Fruit fly (Drosophila melanogaster): Measurements from ENCODE around the gene Oatp30B.

Oatp30B gene

DNA sequence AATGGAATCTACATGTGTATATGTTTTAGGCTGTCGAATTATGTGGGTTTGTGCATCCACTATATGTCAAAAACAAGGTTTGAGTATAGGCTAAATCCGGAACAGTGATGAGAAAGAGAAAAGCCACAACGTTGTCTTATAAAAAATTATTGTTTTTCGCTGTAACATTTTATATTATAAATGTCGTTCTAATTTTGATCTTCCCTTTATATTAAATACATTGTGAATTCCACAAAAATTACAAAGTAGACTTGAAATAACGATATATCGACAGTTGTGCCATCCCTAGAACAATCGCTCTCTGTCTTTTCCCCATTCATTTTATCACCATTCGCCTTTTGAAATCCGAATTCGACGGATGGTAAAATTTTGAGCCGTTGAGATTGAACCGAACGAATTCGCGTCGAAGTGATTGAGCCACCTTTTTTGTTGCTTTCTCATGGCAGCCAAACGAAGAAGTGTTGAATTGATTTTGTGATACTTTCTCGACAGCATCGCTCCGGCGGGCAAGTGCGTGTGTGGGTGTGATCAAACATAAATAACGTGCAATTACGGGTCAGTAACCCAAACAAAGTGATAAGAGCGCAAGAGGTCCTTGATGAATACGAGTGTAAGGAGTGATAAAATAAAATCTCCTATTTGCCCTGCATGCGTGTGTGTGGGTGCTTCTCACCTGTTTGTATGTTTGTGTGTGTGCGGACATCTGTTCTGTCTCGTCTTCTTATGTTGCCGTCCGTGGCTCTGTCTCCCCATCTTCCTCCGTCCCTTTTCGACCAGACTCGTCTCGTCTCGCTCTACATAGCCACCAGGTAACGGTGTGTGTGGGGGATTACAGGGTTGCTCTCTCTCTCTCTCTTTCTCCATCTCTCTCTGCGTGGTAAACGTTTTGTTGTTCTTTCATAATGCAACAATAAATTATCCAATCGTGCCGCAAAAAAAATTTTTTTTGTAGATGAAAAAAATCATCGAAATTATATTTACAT lies at the start of gene Oatp30B:
Oatp30B (plus strand) TSS at position 325 of the 983 bp plus-strand sequence.
- peak; percentile 65 to 89 for TF ChIP-seq EcR (GFP tag; optimal IDR thresholded peaks at IDR 0.05)
- no peak for TF ChIP-seq Dll (optimal IDR thresholded peaks at IDR 0.05)
- TF ChIP-seq pan (optimal IDR thresholded peaks at IDR 0.05): no peak
- TF ChIP-seq usp (GFP tag; optimal IDR thresholded peaks at IDR 0.05): no peak
- TF ChIP-seq psq (optimal IDR thresholded peaks at IDR 0.05): no peak
- TF ChIP-seq CG8478 (optimal IDR thresholded peaks at IDR 0.05): no peak

DNA sequence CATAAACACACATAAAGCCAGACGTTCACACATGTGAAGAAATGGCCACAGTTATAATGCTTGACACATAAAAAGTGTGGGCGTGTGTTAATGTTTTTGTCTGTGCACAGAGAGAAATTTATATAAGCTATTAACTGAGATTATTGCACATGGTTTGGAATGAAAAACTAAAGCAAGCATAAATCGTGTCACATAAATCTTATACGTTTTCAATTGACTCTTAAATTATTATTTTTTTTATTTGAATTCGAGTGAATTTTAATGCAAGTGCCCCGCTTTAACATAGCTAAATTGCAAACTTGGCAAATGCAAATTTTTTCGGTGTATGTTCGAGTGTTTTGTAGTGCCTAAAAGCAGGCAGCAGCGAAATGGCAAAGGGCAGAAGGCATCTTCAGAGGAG lies 33.5 kb upstream of the Oatp30B start:
- TF ChIP-seq pan (optimal IDR thresholded peaks at IDR 0.05): no peak
- TF ChIP-seq CG8478 (optimal IDR thresholded peaks at IDR 0.05): no peak
- TF ChIP-seq EcR (GFP tag; optimal IDR thresholded peaks at IDR 0.05): no peak
- no peak for TF ChIP-seq usp (GFP tag; optimal IDR thresholded peaks at IDR 0.05)
- no peak for TF ChIP-seq Dll (optimal IDR thresholded peaks at IDR 0.05)
- no peak for TF ChIP-seq psq (optimal IDR thresholded peaks at IDR 0.05)

DNA sequence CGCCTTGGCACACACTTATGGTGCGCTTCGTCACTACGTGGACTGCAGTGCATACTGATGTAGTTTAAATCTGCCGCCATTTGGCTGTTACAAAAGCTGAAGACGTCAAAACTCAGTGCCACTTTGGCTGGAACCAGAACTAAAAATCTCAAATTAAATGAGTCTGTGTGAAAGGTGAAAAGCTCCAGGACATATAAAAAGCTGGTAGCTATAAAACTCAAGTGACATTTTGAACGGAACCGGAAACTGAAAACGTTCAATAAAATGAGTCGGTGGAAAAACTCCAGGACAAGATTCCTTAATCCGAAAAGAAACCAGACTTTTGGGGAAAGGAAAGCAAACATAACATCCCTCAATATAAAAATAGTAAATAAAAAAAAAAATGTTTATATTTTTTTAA lies 30.2 kb upstream of the Oatp30B start:
- TF ChIP-seq EcR (GFP tag; optimal IDR thresholded peaks at IDR 0.05) (no peak), CG8478 (optimal IDR thresholded peaks at IDR 0.05) (no peak), usp (GFP tag; optimal IDR thresholded peaks at IDR 0.05) (no peak), pan (optimal IDR thresholded peaks at IDR 0.05) (no peak), psq (optimal IDR thresholded peaks at IDR 0.05) (no peak), Dll (optimal IDR thresholded peaks at IDR 0.05) (no peak)

DNA sequence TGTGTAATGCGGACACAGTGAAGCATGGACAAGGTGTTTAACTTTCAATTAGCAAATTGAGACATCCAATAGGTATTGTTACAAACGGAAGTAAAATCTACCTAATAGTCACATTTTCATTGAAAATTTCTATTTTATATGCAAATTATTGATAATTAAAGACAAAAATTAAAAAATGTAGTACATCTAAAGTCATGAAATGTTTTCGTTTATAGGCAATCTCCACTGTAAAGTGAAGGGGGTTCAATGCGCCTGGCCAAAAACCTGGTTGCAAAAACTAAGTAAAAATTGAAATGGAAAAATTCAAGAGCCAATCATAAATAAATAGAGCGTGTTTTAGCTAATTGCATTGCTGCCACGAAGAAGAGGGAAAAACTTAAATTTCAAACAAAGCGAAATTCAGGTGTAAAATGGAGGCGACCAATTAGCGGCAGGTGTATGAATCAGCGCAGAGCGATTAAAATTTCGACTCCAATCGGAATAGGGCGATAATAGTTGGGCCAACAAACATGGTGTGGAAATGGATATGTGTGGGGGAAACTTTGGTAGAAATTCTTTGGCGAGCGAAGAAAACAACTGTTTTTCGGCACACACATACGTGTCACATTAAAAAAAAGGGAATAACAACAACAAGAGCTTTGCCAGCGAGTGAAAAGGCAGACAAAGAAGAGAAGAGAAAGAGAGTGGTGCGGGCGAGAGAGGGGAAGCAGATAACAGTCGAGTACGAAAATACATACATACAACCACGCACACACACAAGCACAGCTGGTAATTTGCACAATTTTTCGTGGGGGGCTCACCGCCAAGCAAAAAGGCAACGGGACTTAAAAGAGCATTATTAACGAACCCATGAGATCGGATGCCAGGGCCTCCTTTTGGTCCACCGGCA lies 27.4 kb upstream of the Oatp30B start:
- TF ChIP-seq pan (optimal IDR thresholded peaks at IDR 0.05) (no peak), EcR (GFP tag; optimal IDR thresholded peaks at IDR 0.05) (peak in 1 of 2 experiments; percentile 59)

DNA sequence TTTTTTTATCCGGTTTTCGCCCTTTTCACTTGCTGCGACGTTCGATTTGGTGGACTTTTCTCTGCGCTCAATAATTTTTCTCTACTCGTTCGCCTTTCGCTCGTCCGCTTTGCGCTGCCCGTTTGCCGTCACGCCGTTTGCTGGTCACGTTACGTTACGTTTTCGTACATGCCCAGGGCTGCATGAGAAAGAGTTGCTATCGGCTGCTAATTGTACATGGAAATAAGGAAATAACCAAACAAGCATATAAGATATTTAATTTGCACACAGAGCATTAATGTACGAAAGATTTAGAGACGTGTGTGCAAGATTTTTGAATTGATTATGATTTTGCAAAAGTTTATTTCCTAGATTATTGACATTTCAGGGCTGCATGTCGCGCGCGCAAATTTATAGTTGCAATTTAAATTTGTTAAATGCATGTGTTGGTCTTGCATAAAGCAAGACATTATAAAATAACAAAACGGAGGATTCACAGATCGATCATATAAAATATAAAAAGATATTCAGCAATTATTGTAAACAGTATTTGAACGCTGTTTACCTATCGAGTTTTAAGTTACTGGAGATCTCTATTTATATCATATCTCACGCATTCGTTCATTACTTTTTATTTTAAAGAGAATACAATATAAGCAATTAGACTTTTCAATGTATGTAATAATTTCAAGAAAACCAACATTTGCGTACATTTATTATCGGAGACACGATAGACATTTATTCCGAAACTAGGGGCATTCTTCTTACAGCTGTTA lies 26.2 kb upstream of the Oatp30B start, which contains the start of gene Gdi:
Gdi (minus strand) TSS at position 214 of the 755 bp plus-strand sequence.
- TF ChIP-seq psq (optimal IDR thresholded peaks at IDR 0.05) (peak; percentile 3), usp (GFP tag; optimal IDR thresholded peaks at IDR 0.05) (no peak)

DNA sequence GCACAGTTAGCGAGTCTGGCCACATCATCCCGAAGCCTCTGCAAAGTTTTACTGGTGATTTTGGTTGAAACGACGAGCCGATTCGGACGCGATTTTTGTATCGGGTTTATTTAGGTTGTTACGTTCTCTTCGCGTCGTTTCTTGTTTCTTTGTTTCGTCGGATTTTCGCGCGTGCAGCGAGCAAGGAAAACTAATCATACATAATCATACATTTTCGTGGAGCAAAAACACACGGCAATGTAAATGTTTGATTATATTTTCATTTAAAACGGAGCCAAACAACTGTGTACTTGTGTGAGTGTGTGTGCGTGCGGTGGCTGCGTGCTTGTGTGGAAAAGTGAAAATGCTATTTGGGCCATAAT lies 25.6 kb upstream of the Oatp30B start, which contains the start of gene CG33298:
CG33298 (plus strand) TSS at position 57 of the 362 bp plus-strand sequence.
- TF ChIP-seq CG8478 (optimal IDR thresholded peaks at IDR 0.05) (no peak), Dll (optimal IDR thresholded peaks at IDR 0.05) (no peak), usp (GFP tag; optimal IDR thresholded peaks at IDR 0.05) (no peak), psq (optimal IDR thresholded peaks at IDR 0.05) (no peak), pan (optimal IDR thresholded peaks at IDR 0.05) (no peak), EcR (GFP tag; optimal IDR thresholded peaks at IDR 0.05) (no peak)

DNA sequence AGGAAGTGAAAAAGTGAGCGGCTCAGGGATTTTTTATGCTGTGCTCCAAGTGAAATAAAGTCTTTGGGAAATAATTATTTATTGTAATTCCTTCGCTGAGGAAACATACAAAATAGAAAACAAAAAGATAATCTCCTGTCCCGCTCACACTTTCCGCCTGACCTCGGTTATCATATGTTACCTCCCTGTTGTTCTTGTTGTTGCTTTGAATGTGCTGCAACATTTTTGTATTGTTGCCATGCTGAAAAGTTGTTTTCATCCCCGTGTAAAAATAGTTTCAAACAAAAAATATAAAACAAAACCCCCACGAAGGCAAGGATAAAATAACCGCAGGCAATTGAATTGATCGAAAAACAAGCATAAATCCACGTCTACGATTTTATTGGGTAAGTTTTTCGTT lies 25.1 kb upstream of the Oatp30B start:
- TF ChIP-seq pan (optimal IDR thresholded peaks at IDR 0.05): no peak
- no peak for TF ChIP-seq CG8478 (optimal IDR thresholded peaks at IDR 0.05)
- no peak for TF ChIP-seq EcR (GFP tag; optimal IDR thresholded peaks at IDR 0.05)
- TF ChIP-seq usp (GFP tag; optimal IDR thresholded peaks at IDR 0.05): no peak
- no peak for TF ChIP-seq Dll (optimal IDR thresholded peaks at IDR 0.05)
- no peak for TF ChIP-seq psq (optimal IDR thresholded peaks at IDR 0.05)

DNA sequence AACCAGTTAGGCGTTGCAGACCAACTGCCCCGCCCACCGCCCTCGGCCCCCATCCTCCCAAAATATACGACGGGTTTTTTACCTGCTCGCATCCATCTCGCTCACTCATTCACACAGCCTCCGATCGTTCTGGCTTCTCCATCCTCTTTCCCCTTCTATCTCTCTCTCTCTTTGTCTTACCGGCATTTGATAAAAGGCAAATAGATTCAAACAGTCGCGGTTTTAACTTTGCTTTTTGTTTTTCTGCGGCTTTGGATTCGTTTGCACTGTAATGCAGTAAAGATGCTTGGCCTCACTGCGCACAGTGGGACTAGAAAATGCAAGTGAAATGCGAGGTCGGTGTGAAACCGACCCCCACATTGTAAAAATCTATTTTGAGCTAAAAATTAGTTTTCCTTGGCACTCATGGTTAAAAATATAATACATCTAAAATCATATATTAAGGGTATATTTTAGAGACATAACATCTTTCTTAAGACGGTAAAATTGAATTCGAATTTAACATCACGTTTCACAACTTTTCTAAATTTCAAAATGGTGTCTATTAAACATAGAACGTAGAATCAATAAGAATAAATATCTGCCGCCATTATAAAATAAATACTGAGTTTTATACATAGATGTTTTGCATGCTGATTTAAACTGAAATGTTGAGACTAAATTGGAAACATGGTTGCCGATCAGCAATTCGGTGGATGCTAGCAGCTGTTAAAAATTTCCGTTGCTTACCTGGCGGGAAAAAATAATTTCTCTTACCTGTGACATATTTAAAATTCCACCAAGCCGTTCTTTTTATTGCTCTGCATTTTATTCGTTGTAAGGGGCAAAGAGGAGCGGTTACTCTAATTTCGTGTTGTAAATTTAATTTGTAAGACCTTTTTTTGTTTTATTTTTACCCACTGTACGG lies 24.4 kb upstream of the Oatp30B start:
- TF ChIP-seq pan (optimal IDR thresholded peaks at IDR 0.05) (no peak), EcR (GFP tag; optimal IDR thresholded peaks at IDR 0.05) (peak in 1 of 2 experiments; percentile 15)

DNA sequence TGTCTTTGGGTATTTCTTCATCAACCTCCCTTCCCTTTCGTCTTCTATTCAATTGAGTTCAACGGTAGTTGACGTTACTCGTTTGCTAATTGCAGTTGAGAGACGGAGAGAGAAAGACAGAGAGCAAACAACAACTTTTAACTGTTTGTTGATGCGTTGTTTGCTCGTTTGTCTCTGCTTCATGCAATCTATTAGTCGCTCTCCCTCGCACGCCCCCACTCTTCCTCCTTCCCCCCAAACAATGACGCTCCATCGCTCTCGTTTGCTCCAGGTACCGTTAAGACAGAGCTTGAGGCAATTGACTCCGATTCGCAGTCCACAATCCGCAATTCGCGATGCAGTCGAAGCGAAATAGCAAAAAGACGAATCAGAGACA lies 23.7 kb upstream of the Oatp30B start:
- no peak for TF ChIP-seq pan (optimal IDR thresholded peaks at IDR 0.05)
- peak in 1 of 2 experiments; percentile 61 for TF ChIP-seq EcR (GFP tag; optimal IDR thresholded peaks at IDR 0.05)

DNA sequence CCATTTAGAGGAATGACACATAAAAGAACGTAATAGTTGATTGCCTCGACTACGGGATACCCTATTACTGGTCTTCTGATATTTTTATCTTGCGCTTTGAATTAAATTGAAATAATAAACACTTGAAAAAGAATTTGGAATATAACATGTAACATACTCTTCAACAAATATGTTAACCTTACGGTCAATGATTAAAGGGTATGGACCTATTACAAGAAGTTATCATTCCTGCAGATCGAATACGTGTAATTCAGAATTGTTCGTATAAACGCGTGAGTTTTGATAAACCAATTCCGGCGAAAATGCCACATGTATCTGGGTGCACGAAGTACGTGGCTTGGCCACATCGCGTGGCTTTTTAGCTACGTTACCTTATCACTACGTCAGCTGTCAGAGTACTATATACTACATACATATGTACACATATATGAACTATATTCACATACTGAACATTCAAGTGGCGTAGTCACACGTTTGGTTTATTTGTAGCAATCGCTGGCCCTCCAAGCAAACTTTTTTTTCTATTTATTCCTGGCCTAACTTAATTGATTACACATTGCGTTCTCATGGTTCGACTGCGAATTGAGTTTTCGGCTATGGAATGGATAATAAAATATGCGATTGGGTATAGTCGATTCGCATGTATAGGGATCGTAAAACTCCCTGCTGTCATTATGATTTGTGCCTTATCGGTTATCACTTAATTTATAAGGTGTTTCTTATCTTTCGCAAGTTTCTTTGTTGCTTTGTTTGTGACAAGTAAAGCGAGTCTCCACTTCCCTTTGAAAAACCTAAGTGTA lies 22.6 kb upstream of the Oatp30B start:
- no peak for TF ChIP-seq usp (GFP tag; optimal IDR thresholded peaks at IDR 0.05)
- TF ChIP-seq Dll (optimal IDR thresholded peaks at IDR 0.05): no peak
- TF ChIP-seq CG8478 (optimal IDR thresholded peaks at IDR 0.05): no peak
- TF ChIP-seq EcR (GFP tag; optimal IDR thresholded peaks at IDR 0.05): no peak
- no peak for TF ChIP-seq psq (optimal IDR thresholded peaks at IDR 0.05)
- no peak for TF ChIP-seq pan (optimal IDR thresholded peaks at IDR 0.05)

Data from whole organism.